Worm (Caenorhabditis elegans): ENCODE results near the gene Y51H7C.9.
A peak's percentile ranks its signal among the peaks of the same experiment; 100 is the strongest.

Gene Y51H7C.9

ce11 chrII:1372138-1372537, 39.1 kb downstream of the Y51H7C.9 start:
- no peak for TF ChIP-seq unc-98 (GFP tag; IDR thresholded peaks at IDR 0.05)
- TF ChIP-seq hpl-2 (GFP tag; optimal IDR thresholded peaks at IDR 0.05): no peak
- TF ChIP-seq blmp-1 (tag; optimal IDR thresholded peaks at IDR 0.05): no peak
- no peak for TF ChIP-seq ceh-63 (GFP tag; optimal IDR thresholded peaks at IDR 0.05)
- peak; percentile 52 for TF ChIP-seq nhr-85 (tag)

ce11 chrII:1371533-1371932, 39.7 kb downstream of the Y51H7C.9 start:
- TF ChIP-seq snu-23 (GFP tag; optimal IDR thresholded peaks at IDR 0.05) (no peak), nhr-47 (tag; optimal IDR thresholded peaks at IDR 0.05) (no peak), nhr-77 (tag; optimal IDR thresholded peaks at IDR 0.05) (no peak), ztf-11 (tag; optimal IDR thresholded peaks at IDR 0.05) (peak in 1 of 2 experiments; percentile 0), F16B12.6 (tag; optimal IDR thresholded peaks at IDR 0.05) (no peak)

- TF ChIP-seq sptf-1 (tag; optimal IDR thresholded peaks at IDR 0.05): no peak
- TF ChIP-seq nhr-84 (tag; optimal IDR thresholded peaks at IDR 0.05): no peak
- TF ChIP-seq unc-62 (GFP tag; optimal IDR thresholded peaks at IDR 0.05): no peak
- TF ChIP-seq F16B12.6 (tag; optimal IDR thresholded peaks at IDR 0.05): no peak
- no peak for TF ChIP-seq hpl-2 (GFP tag; optimal IDR thresholded peaks at IDR 0.05)
- TF ChIP-seq ceh-88 (GFP tag; IDR thresholded peaks at IDR 0.05): no peak
- no peak for TF ChIP-seq efl-1 (optimal IDR thresholded peaks at IDR 0.05)
- TF ChIP-seq efl-1 (GFP tag; optimal IDR thresholded peaks at IDR 0.05 in 1 of 2): no peak
- TF ChIP-seq xbp-1 (tag; optimal IDR thresholded peaks at IDR 0.05): no peak
Measured at ce11 chrII:1369322-1369721, 42.0 kb downstream of the Y51H7C.9 start.

ce11 chrII:1368756-1369155, 42.5 kb downstream of the Y51H7C.9 start:
- TF ChIP-seq lin-15B (tag; optimal IDR thresholded peaks at IDR 0.05) (no peak), sox-4 (tag; optimal IDR thresholded peaks at IDR 0.05) (no peak), sptf-1 (tag; optimal IDR thresholded peaks at IDR 0.05) (no peak), fkh-10 (GFP tag; optimal IDR thresholded peaks at IDR 0.05) (no peak), dpl-1 (GFP tag; optimal IDR thresholded peaks at IDR 0.05) (no peak), skn-1 (tag; optimal IDR thresholded peaks at IDR 0.05) (no peak), nhr-19 (GFP tag; conservative IDR thresholded peaks at IDR 0.05) (no peak), vab-15 (tag; optimal IDR thresholded peaks at IDR 0.05) (no peak), nhr-85 (tag) (no peak)

- TF ChIP-seq mab-9 (GFP tag; IDR thresholded peaks at IDR 0.05) (no peak), nhr-47 (tag; optimal IDR thresholded peaks at IDR 0.05) (no peak)
Measured at ce11 chrII:1365985-1366384, 45.3 kb downstream of the Y51H7C.9 start.

ce11 chrII:1362423-1362822, 48.8 kb downstream of the Y51H7C.9 start:
- TF ChIP-seq ceh-88 (GFP tag; IDR thresholded peaks at IDR 0.05): no peak
- TF ChIP-seq ceh-63 (GFP tag; optimal IDR thresholded peaks at IDR 0.05): no peak
- TF ChIP-seq snu-23 (GFP tag; optimal IDR thresholded peaks at IDR 0.05): no peak

- TF ChIP-seq vab-15 (tag; optimal IDR thresholded peaks at IDR 0.05): no peak
- TF ChIP-seq sup-37 (GFP tag; optimal IDR thresholded peaks at IDR 0.05): no peak
- no peak for TF ChIP-seq rnt-1 (tag; optimal IDR thresholded peaks at IDR 0.05)
- TF ChIP-seq alr-1 (tag; optimal IDR thresholded peaks at IDR 0.05; ENCODE audit: borderline replicate concordance): no peak
- no peak for TF ChIP-seq lin-39 (tag; optimal IDR thresholded peaks at IDR 0.05)
- no peak for TF ChIP-seq ceh-63 (GFP tag; optimal IDR thresholded peaks at IDR 0.05)
- no peak for TF ChIP-seq C16A3.4 (tag; optimal IDR thresholded peaks at IDR 0.05)
- no peak for TF ChIP-seq nhr-77 (tag; optimal IDR thresholded peaks at IDR 0.05)
- no peak for TF ChIP-seq lsy-2 (tag; optimal IDR thresholded peaks at IDR 0.05)
- TF ChIP-seq unc-86 (tag; optimal IDR thresholded peaks at IDR 0.05): no peak
- no peak for TF ChIP-seq ceh-90 (tag; optimal IDR thresholded peaks at IDR 0.05)
- no peak for TF ChIP-seq tlp-1 (tag; optimal IDR thresholded peaks at IDR 0.05)
- no peak for TF ChIP-seq hpl-2 (GFP tag; optimal IDR thresholded peaks at IDR 0.05)
- TF ChIP-seq mef-2 (tag; optimal IDR thresholded peaks at IDR 0.05): no peak
- no peak for TF ChIP-seq isw-1 (GFP tag; IDR thresholded peaks at IDR 0.05)
- no peak for TF ChIP-seq ztf-11 (tag; optimal IDR thresholded peaks at IDR 0.05)
- TF ChIP-seq nhr-76 (tag; optimal IDR thresholded peaks at IDR 0.05): no peak
- TF ChIP-seq fos-1 (tag; optimal IDR thresholded peaks at IDR 0.05): no peak
- TF ChIP-seq elt-3 (tag; optimal IDR thresholded peaks at IDR 0.05): no peak
- no peak for TF ChIP-seq lin-35 (GFP tag; optimal IDR thresholded peaks at IDR 0.05)
Measured at ce11 chrII:1360257-1360656, 51.0 kb downstream of the Y51H7C.9 start.

Measured in whole organism, L1 larva.